Worm (Caenorhabditis elegans) whole organism, late embryonic: Measurements from ENCODE around the gene stdh-2.

Experiments used
- fkh-10 ChIP-seq: fragments of 150-350 bp; optimal IDR thresholded peaks from 2 replicates; lab custom pipeline; 2014; ENCODE audit warnings: missing biosample characterization, missing genetic modification reagents, missing genetic modification characterization
- unc-55 ChIP-seq: sonication (generic microtip); optimal IDR thresholded peaks from 2 replicates; lab custom pipeline; 2017; ENCODE audit warnings: missing biosample characterization, missing genetic modification reagents, missing genetic modification characterization

ce11 chrV:16198016-16198415 is 26.1 kb upstream of the stdh-2 start, which contains the start of gene F11A5.5:
- TF ChIP-seq unc-55 (GFP tag; lab: Kevin White, UChicago) (no peak), fkh-10 (GFP tag; lab: Kevin White, UChicago) (no peak)
